Fruit fly (Drosophila melanogaster) whole organism, embryonic: ENCODE data around the gene caz.

Experiments used
- Atf-2 ChIP-seq: fragments of 200-800 bp; sonication (Bioruptor generic); optimal IDR thresholded peaks from 2 replicates; lab custom pipeline; 2016; ENCODE audit warnings: missing biosample characterization, missing genetic modification characterization
- Atf3 ChIP-seq: fragments of 200-800 bp; sonication (Bioruptor generic); optimal IDR thresholded peaks from 3 replicates; lab custom pipeline; 2016; ENCODE audit warnings: missing biosample characterization, missing genetic modification characterization
- Atf6 ChIP-seq: fragments of 200-800 bp; sonication (Bioruptor generic); IDR thresholded peaks from 2 replicates; pipeline ENCODE4 v1.3.6; 2022; ENCODE audit warnings: missing biosample characterization, missing genetic modification characterization
- B-H1 ChIP-seq: fragments of 200-800 bp; sonication (Bioruptor generic); IDR thresholded peaks from 3 replicates; pipeline ENCODE4 v1.3.6; 2022; ENCODE audit warnings: missing biosample characterization, missing genetic modification characterization
- CG1024 ChIP-seq: fragments of 200-800 bp; sonication (Bioruptor generic); IDR thresholded peaks from 2 replicates; pipeline ENCODE4 v1.3.6; 2022; ENCODE audit warnings: missing biosample characterization, missing genetic modification characterization
- CG10274 ChIP-seq: fragments of 200-800 bp; sonication (Bioruptor generic); optimal IDR thresholded peaks from 3 replicates; lab custom pipeline; 2017; ENCODE audit warnings: missing biosample characterization, mild to moderate bottlenecking, missing genetic modification characterization
- CG10431 ChIP-seq: fragments of 200-800 bp; sonication (Bioruptor generic); optimal IDR thresholded peaks from 3 replicates; lab custom pipeline; 2018; ENCODE audit warnings: missing biosample characterization, mild to moderate bottlenecking, missing genetic modification characterization
- CG11085 ChIP-seq: fragments of 200-800 bp; sonication (Bioruptor generic); IDR thresholded peaks from 2 replicates; pipeline ENCODE4 v1.3.6; 2022; ENCODE audit warnings: missing biosample characterization, missing genetic modification characterization
- CG11504 ChIP-seq: fragments of 200-800 bp; sonication (Bioruptor generic); optimal IDR thresholded peaks from 3 replicates; lab custom pipeline; 2019; ENCODE audit warnings: missing biosample characterization, mild to moderate bottlenecking, missing genetic modification characterization, moderate library complexity
- CG11560 ChIP-seq: fragments of 200-800 bp; sonication (Bioruptor generic); IDR thresholded peaks from 3 replicates; pipeline ENCODE4 v1.3.6; 2022; ENCODE audit warnings: missing biosample characterization, missing genetic modification characterization
- CG12744 ChIP-seq: fragments of 200-800 bp; sonication (Bioruptor generic); optimal IDR thresholded peaks from 2 replicates; lab custom pipeline; 2016; ENCODE audit warnings: missing biosample characterization, missing genetic modification characterization
- CG1529 ChIP-seq: fragments of 200-800 bp; sonication (Bioruptor generic); optimal IDR thresholded peaks from 3 replicates; lab custom pipeline; 2018; ENCODE audit warnings: missing biosample characterization, missing genetic modification characterization
- CG15479 ChIP-seq: fragments of 200-800 bp; sonication (Bioruptor generic); optimal IDR thresholded peaks from 3 replicates; lab custom pipeline; 2019; ENCODE audit warnings: missing biosample characterization, mild to moderate bottlenecking, missing genetic modification characterization, moderate library complexity
- CG1647 ChIP-seq: fragments of 200-800 bp; sonication (Bioruptor generic); optimal IDR thresholded peaks from 3 replicates; lab custom pipeline; 2016; ENCODE audit warnings: missing biosample characterization, missing genetic modification characterization
- CG17912 ChIP-seq: fragments of 200-800 bp; sonication (Bioruptor generic); optimal IDR thresholded peaks from 2 replicates; lab custom pipeline; 2018; ENCODE audit warnings: missing biosample characterization, mild to moderate bottlenecking, missing genetic modification characterization
- CG18011 ChIP-seq: fragments of 200-800 bp; sonication (Bioruptor generic); optimal IDR thresholded peaks from 2 replicates; lab custom pipeline; 2017; ENCODE audit warnings: missing biosample characterization, missing genetic modification characterization, mild to moderate bottlenecking, moderate library complexity, missing genotype
- CG30020 ChIP-seq: fragments of 200-800 bp; optimal IDR thresholded peaks from 2 replicates; lab custom pipeline; 2019; ENCODE audit warnings: missing biosample characterization, mild to moderate bottlenecking, missing genetic modification characterization, moderate library complexity
- CG3281 ChIP-seq: fragments of 200-800 bp; sonication (Bioruptor generic); optimal IDR thresholded peaks from 3 replicates; lab custom pipeline; 2017; ENCODE audit warnings: missing biosample characterization, mild to moderate bottlenecking, missing genetic modification characterization
- CG4617 ChIP-seq: fragments of 200-800 bp; sonication (Bioruptor generic); optimal IDR thresholded peaks from 3 replicates; lab custom pipeline; 2016; ENCODE audit warnings: missing biosample characterization, missing genetic modification characterization, borderline replicate concordance
- CG7745 ChIP-seq: fragments of 200-800 bp; sonication (Bioruptor generic); optimal IDR thresholded peaks from 2 replicates; lab custom pipeline; 2018; ENCODE audit warnings: missing biosample characterization, mild to moderate bottlenecking, missing genetic modification characterization, moderate library complexity
- CG9215 ChIP-seq: fragments of 200-800 bp; sonication (Bioruptor generic); IDR thresholded peaks from 2 replicates; pipeline ENCODE4 v1.3.6; 2022; ENCODE audit warnings: missing biosample characterization, missing genetic modification characterization
- D ChIP-seq, 2 experiments: fragments of 200-800 bp in 1 of 2; fragments of >200 bp in 1 of 2; sonication (Bioruptor generic) in 1 of 2; optimal IDR thresholded peaks; 2 replicates in 1 of 2; 3 replicates in 1 of 2; lab custom pipeline; 2017; ENCODE audit warnings: mild to moderate bottlenecking in 1 of 2, missing biosample characterization in 1 of 2, missing genetic modification characterization in 1 of 2, missing genetic modification reagents in 1 of 2
- Dip3 ChIP-seq: fragments of 200-800 bp; sonication (Bioruptor generic); optimal IDR thresholded peaks from 3 replicates; lab custom pipeline; 2016; ENCODE audit warnings: missing biosample characterization, missing genetic modification characterization
- Ets65A ChIP-seq: fragments of 200-800 bp; sonication (Bioruptor generic); peaks from one replicate; lab custom pipeline; 2016; ENCODE audit warnings: missing biosample characterization, missing genetic modification characterization
- Hr78 ChIP-seq, 2 experiments: fragments of 200-800 bp in 1 of 2; fragments of >200 bp in 1 of 2; sonication (Bioruptor generic) in 1 of 2; optimal IDR thresholded peaks; 2 replicates each; lab custom pipeline; 2017 to 2019; ENCODE audit warnings: missing biosample characterization in 2 of 2, missing genetic modification characterization in 2 of 2, mild to moderate bottlenecking in 1 of 2, moderate library complexity in 1 of 2
- Neu2 ChIP-seq: fragments of 200-800 bp; sonication (Bioruptor generic); optimal IDR thresholded peaks from 3 replicates; lab custom pipeline; 2016; ENCODE audit warnings: missing biosample characterization, missing genetic modification characterization, borderline replicate concordance
- Sry-δ ChIP-seq: fragments of 200-800 bp; sonication (Bioruptor generic); optimal IDR thresholded peaks from 2 replicates; lab custom pipeline; 2016; ENCODE audit warnings: missing biosample characterization, missing genetic modification characterization
- Vsx1 ChIP-seq: fragments of 200-800 bp; sonication (Bioruptor generic); optimal IDR thresholded peaks from 2 replicates; lab custom pipeline; 2017; ENCODE audit warnings: missing biosample characterization, mild to moderate bottlenecking, missing genetic modification characterization, missing genetic modification reagents
- abd-A ChIP-seq: fragments of 200-800 bp; sonication (Bioruptor generic); optimal IDR thresholded peaks from 3 replicates; lab custom pipeline; 2019; ENCODE audit warnings: missing biosample characterization, mild to moderate bottlenecking, missing genetic modification characterization, moderate library complexity
- bowl ChIP-seq: fragments of 200-800 bp; sonication (Bioruptor generic); IDR thresholded peaks from 2 replicates; pipeline ENCODE4 v1.3.6; 2022; ENCODE audit warnings: missing biosample characterization, missing genetic modification characterization
- bsh ChIP-seq, 2 experiments: fragments of 200-800 bp; sonication (Bioruptor generic); optimal IDR thresholded peaks; 2 replicates each; lab custom pipeline; 2017 to 2018; ENCODE audit warnings: mild to moderate bottlenecking in 2 of 2, missing biosample characterization in 2 of 2, missing genetic modification characterization in 2 of 2, moderate library complexity in 1 of 2
- caup ChIP-seq: fragments of 200-800 bp; sonication (Bioruptor generic); optimal IDR thresholded peaks from 3 replicates; lab custom pipeline; 2017; ENCODE audit warnings: missing biosample characterization, mild to moderate bottlenecking, missing genetic modification characterization, moderate library complexity; ENCODE audit not compliant: severe bottlenecking
- ci ChIP-seq: fragments of 200-800 bp; sonication (Bioruptor generic); IDR thresholded peaks from 3 replicates; pipeline ENCODE4 v1.3.6; 2022; ENCODE audit warnings: missing biosample characterization, missing genetic modification characterization
- croc ChIP-seq: fragments of 200-800 bp; sonication (Bioruptor generic); conservative IDR thresholded peaks from 3 replicates; pipeline ENCODE4 v1.3.6; 2022; ENCODE audit warnings: missing biosample characterization, missing genetic modification characterization
- cwo ChIP-seq: fragments of 200-800 bp; sonication (Bioruptor generic); optimal IDR thresholded peaks from 3 replicates; lab custom pipeline; 2017; ENCODE audit warnings: missing biosample characterization, missing genetic modification characterization, mild to moderate bottlenecking, moderate library complexity, missing genetic modification reagents
- disco-r ChIP-seq: fragments of 200-800 bp; sonication (Bioruptor generic); optimal IDR thresholded peaks from 2 replicates; lab custom pipeline; 2016; ENCODE audit warnings: missing biosample characterization, missing genetic modification characterization
- dpn ChIP-seq, 2 experiments: fragments of 200-800 bp; sonication (Bioruptor generic); optimal IDR thresholded peaks; 3 replicates each; lab custom pipeline; 2016; ENCODE audit warnings: missing biosample characterization in 2 of 2, missing genetic modification characterization in 2 of 2
- esg ChIP-seq: fragments of 200-800 bp; sonication (Bioruptor generic); conservative IDR thresholded peaks from 2 replicates; pipeline ENCODE4 v1.3.6; 2022; ENCODE audit warnings: missing biosample characterization, missing genetic modification characterization
- fd64A ChIP-seq: fragments of 200-800 bp; sonication (Bioruptor generic); optimal IDR thresholded peaks from 3 replicates; lab custom pipeline; 2018; ENCODE audit warnings: missing biosample characterization, mild to moderate bottlenecking, missing genetic modification characterization
- grn ChIP-seq: fragments of 200-800 bp; sonication (Bioruptor generic); optimal IDR thresholded peaks from 3 replicates; lab custom pipeline; 2017; ENCODE audit warnings: missing biosample characterization, missing genetic modification characterization
- knrl ChIP-seq: fragments of 200-800 bp; sonication (Bioruptor generic); IDR thresholded peaks from 3 replicates; pipeline ENCODE4 v1.3.6; 2022; ENCODE audit warnings: missing biosample characterization, missing genetic modification characterization; ENCODE audit not compliant: partially characterized antibody
- lola ChIP-seq, 3 experiments: fragments of >200 bp in 2 of 3; fragments of 200-800 bp in 1 of 3; sonication (Bioruptor generic) in 1 of 3; optimal IDR thresholded peaks; 2 replicates each; lab custom pipeline; 2017 to 2019; ENCODE audit warnings: missing biosample characterization in 3 of 3, missing genetic modification characterization in 3 of 3, mild to moderate bottlenecking in 1 of 3, moderate library complexity in 1 of 3
- maf-S ChIP-seq: fragments of 200-800 bp; sonication (Bioruptor generic); optimal IDR thresholded peaks from 2 replicates; lab custom pipeline; 2016; ENCODE audit warnings: missing biosample characterization, missing genetic modification characterization
- mld ChIP-seq: fragments of 200-800 bp; sonication (Bioruptor generic); IDR thresholded peaks from 3 replicates; pipeline ENCODE4 v1.3.6; 2022; ENCODE audit warnings: missing biosample characterization, missing genetic modification characterization; ENCODE audit not compliant: partially characterized antibody
- nerfin-1 ChIP-seq: fragments of 200-800 bp; sonication (Bioruptor generic); optimal IDR thresholded peaks from 3 replicates; lab custom pipeline; 2019; ENCODE audit warnings: missing biosample characterization, mild to moderate bottlenecking, missing genetic modification characterization, moderate library complexity
- peb ChIP-seq: fragments of 200-800 bp; sonication (Bioruptor generic); IDR thresholded peaks from 2 replicates; pipeline ENCODE4 v1.3.6; 2022; ENCODE audit warnings: missing biosample characterization, missing genetic modification characterization
- repo ChIP-seq: fragments of 200-800 bp; sonication (Bioruptor generic); optimal IDR thresholded peaks from 2 replicates; lab custom pipeline; 2016; ENCODE audit warnings: missing biosample characterization, missing genetic modification characterization
- seq ChIP-seq: fragments of 200-800 bp; sonication (Bioruptor generic); IDR thresholded peaks from 2 replicates; pipeline ENCODE4 v1.3.6; 2022; ENCODE audit warnings: missing biosample characterization, missing genetic modification characterization
- toy ChIP-seq: fragments of 200-800 bp; sonication (Bioruptor generic); IDR thresholded peaks from 2 replicates; pipeline ENCODE4 v1.3.6; 2022; ENCODE audit warnings: missing biosample characterization, missing genetic modification characterization
- unc-4 ChIP-seq: fragments of 200-800 bp; sonication (Bioruptor generic); IDR thresholded peaks from 2 replicates; pipeline ENCODE4 v1.3.6; 2022; ENCODE audit warnings: missing biosample characterization, missing genetic modification characterization; ENCODE audit not compliant: partially characterized antibody
- yki ChIP-seq: fragments of >200 bp; optimal IDR thresholded peaks from 3 replicates; lab custom pipeline; 2018

caz gene

dm6 chrX:16277878-16278506 lies 10.6 kb upstream of the caz start, which contains the start of gene eas (continued):
- peak; percentile 11 for TF ChIP-seq CG30020 (tag; lab: Kevin White, UChicago)
- no peak for TF ChIP-seq cwo (GFP tag; lab: Kevin White, UChicago)
- TF ChIP-seq dpn (GFP tag; optimal IDR thresholded peaks at IDR 0.05; lab: Kevin White, UChicago), result peak in 1 of 2 experiments; percentile 37
- peak; percentile 86 for TF ChIP-seq Sry-δ (GFP tag; lab: Kevin White, UChicago)
- no peak for TF ChIP-seq Atf-2
- TF ChIP-seq yki (lab: Kevin White, UChicago), result no peak
- TF ChIP-seq CG1647, result peak; percentile 5
- peak; percentile 11 for TF ChIP-seq Dip3 (GFP tag; lab: Kevin White, UChicago)
- TF ChIP-seq B-H1 (GFP tag; lab: Robert Waterston, UW), result no peak
- TF ChIP-seq CG15479 (GFP tag; lab: Kevin White, UChicago), result no peak
- TF ChIP-seq CG1529, result no peak
- TF ChIP-seq disco-r (GFP tag; lab: Kevin White, UChicago), result peak; percentile 27
- TF ChIP-seq CG18011 (GFP tag; lab: Kevin White, UChicago), result no peak
- no peak for TF ChIP-seq toy (GFP tag; lab: Robert Waterston, UW)
- TF ChIP-seq grn (GFP tag; lab: Kevin White, UChicago), result peak; percentile 22
- peak; percentile 74 for TF ChIP-seq ci
- no peak for TF ChIP-seq CG7745
- TF ChIP-seq Vsx1 (GFP tag; lab: Kevin White, UChicago), result no peak
- TF ChIP-seq Atf6 (GFP tag; lab: Robert Waterston, UW), result no peak
- peak; percentile 91 for TF ChIP-seq Ets65A (GFP tag; lab: Kevin White, UChicago)
- TF ChIP-seq Atf3, result no peak
- TF ChIP-seq esg, result no peak
- no peak for TF ChIP-seq CG1024
- peak; percentile 29; the same call in 1 of the 3 replicates for TF ChIP-seq mld
- no peak for TF ChIP-seq caup
- TF ChIP-seq CG10431 (GFP tag; lab: Kevin White, UChicago), result no peak
- TF ChIP-seq CG11504, result peak; percentile 3
- peak in 1 of 3 experiments; percentile 50 for TF ChIP-seq lola (GFP tag; optimal IDR thresholded peaks at IDR 0.05; lab: Kevin White, UChicago)
- no peak for TF ChIP-seq peb (GFP tag; lab: Robert Waterston, UW)
- no peak for TF ChIP-seq bsh (GFP tag; optimal IDR thresholded peaks at IDR 0.05; lab: Kevin White, UChicago)
- no peak for TF ChIP-seq repo (GFP tag; lab: Kevin White, UChicago)
- no peak for TF ChIP-seq CG11085 (GFP tag; lab: Robert Waterston, UW)
- no peak for TF ChIP-seq CG17912
- no peak for TF ChIP-seq abd-A
- peak; percentile 12 for TF ChIP-seq CG4617 (GFP tag; lab: Kevin White, UChicago)
- TF ChIP-seq, all 482 proteins: peak for 125

dm6 chrX:16278783-16279182 lies 9.8 kb upstream of the caz start:
- no peak for TF ChIP-seq D (optimal IDR thresholded peaks at IDR 0.05; lab: Kevin White, UChicago)
- TF ChIP-seq D (GFP tag; optimal IDR thresholded peaks at IDR 0.05; lab: Kevin White, UChicago), result peak; percentile 87
- TF ChIP-seq croc, result peak; percentile 67
- TF ChIP-seq nerfin-1 (tag; lab: Kevin White, UChicago), result peak; percentile 82
- TF ChIP-seq unc-4 (GFP tag; lab: Robert Waterston, UW), result no peak
- TF ChIP-seq knrl (GFP tag; lab: Robert Waterston, UW), result no peak
- peak; percentile 51 for TF ChIP-seq CG9215
- TF ChIP-seq maf-S (GFP tag; lab: Kevin White, UChicago), result no peak
- TF ChIP-seq bowl, result peak; percentile 43
- peak; percentile 44; the same call in 1 of the 3 replicates for TF ChIP-seq CG11560
- TF ChIP-seq repo (GFP tag; lab: Kevin White, UChicago), result peak; percentile 60
- no peak for TF ChIP-seq Neu2 (GFP tag; lab: Kevin White, UChicago)
- TF ChIP-seq CG10274 (GFP tag; lab: Kevin White, UChicago), result peak; percentile 70
- TF ChIP-seq seq (GFP tag; lab: Robert Waterston, UW), result peak; percentile 88
- TF ChIP-seq Hr78 (GFP tag; optimal IDR thresholded peaks at IDR 0.05; lab: Kevin White, UChicago), result no peak
- peak; percentile 71 for TF ChIP-seq fd64A (GFP tag; lab: Kevin White, UChicago)
- peak; percentile 15 for TF ChIP-seq CG12744 (GFP tag; lab: Kevin White, UChicago)
- peak; percentile 86 for TF ChIP-seq CG3281 (GFP tag; lab: Kevin White, UChicago)
